Worm (Caenorhabditis elegans) whole organism, L4 larva: ENCODE measurements around the gene pes-4.
A peak's percentile ranks its signal among the peaks of the same experiment; 100 is the strongest.

Experiments used
- F10B5.3 ChIP-seq: sonication (generic microtip); optimal IDR thresholded peaks from 2 replicates; lab custom pipeline; 2016; ENCODE audit warnings: mild to moderate bottlenecking, missing genetic modification characterization, missing compliant biosample characterization
- R02D3.7 ChIP-seq: fragments of 150-350 bp; sonication (generic microtip); optimal IDR thresholded peaks from 3 replicates; lab custom pipeline; 2014; ENCODE audit warnings: missing biosample characterization, missing genetic modification characterization
- T26A8.4 ChIP-seq: fragments of 200-800 bp; sonication (Bioruptor generic); IDR thresholded peaks from 2 replicates; pipeline ENCODE4 v1.3.6; 2022; ENCODE audit warnings: missing genetic modification characterization, missing compliant biosample characterization
- Y5F2A.4 ChIP-seq: fragments of 200-800 bp; sonication (Bioruptor generic); optimal IDR thresholded peaks from 2 replicates; lab custom pipeline; 2018; ENCODE audit warnings: mild to moderate bottlenecking, missing genetic modification characterization, missing compliant biosample characterization
- ZK546.5 ChIP-seq, 2 experiments: sonication (generic microtip); optimal IDR thresholded peaks; 2 replicates each; lab custom pipeline; 2017; ENCODE audit warnings: missing biosample characterization in 2 of 2, missing genetic modification characterization in 2 of 2
- aha-1 ChIP-seq: fragments of 150-350 bp; peaks from one replicate; lab custom pipeline; 2014; ENCODE audit warnings: missing biosample characterization, missing genetic modification characterization
- ceh-28 ChIP-seq: fragments of 150-350 bp; optimal IDR thresholded peaks from 2 replicates; lab custom pipeline; 2014; ENCODE audit warnings: missing biosample characterization, missing genetic modification reagents, missing genetic modification characterization
- ceh-82 ChIP-seq: sonication (generic microtip); optimal IDR thresholded peaks from 2 replicates; lab custom pipeline; 2017; ENCODE audit warnings: missing biosample characterization, missing genetic modification characterization
- daf-12 ChIP-seq: fragments of 150-350 bp; optimal IDR thresholded peaks from 2 replicates; lab custom pipeline; 2014; ENCODE audit warnings: missing biosample characterization, missing genetic modification reagents, missing genetic modification characterization
- daf-16 ChIP-seq, 3 experiments: sonication (generic microtip); optimal IDR thresholded peaks; 2 replicates each; lab custom pipeline; 2016 to 2017; ENCODE audit warnings: missing genetic modification characterization in 3 of 3, missing genetic modification reagents in 3 of 3, mild to moderate bottlenecking in 2 of 3, missing compliant biosample characterization in 2 of 3, missing biosample characterization in 1 of 3, moderate library complexity in 1 of 3
- daf-19 ChIP-seq: fragments of 200-800 bp; sonication (Bioruptor generic); conservative IDR thresholded peaks from 2 replicates; pipeline ENCODE4 v1.3.6; 2022; ENCODE audit warnings: missing genetic modification characterization, missing compliant biosample characterization
- dmd-6 ChIP-seq: fragments of 200-800 bp; sonication (Bioruptor generic); IDR thresholded peaks from 2 replicates; pipeline ENCODE4 v1.3.6; 2022; ENCODE audit warnings: missing genetic modification reagents, missing genetic modification characterization, missing compliant biosample characterization
- dmd-9 ChIP-seq: fragments of 200-800 bp; sonication (Bioruptor generic); IDR thresholded peaks from 2 replicates; pipeline ENCODE4 v1.3.6; 2022; ENCODE audit warnings: missing genetic modification reagents, missing genetic modification characterization, missing compliant biosample characterization
- dpl-1 ChIP-seq: fragments of 150-350 bp; optimal IDR thresholded peaks from 2 replicates; lab custom pipeline; 2014; ENCODE audit warnings: missing biosample characterization, missing genetic modification reagents, missing genetic modification characterization
- dve-1 ChIP-seq: sonication (generic microtip); optimal IDR thresholded peaks from 2 replicates; lab custom pipeline; 2017; ENCODE audit warnings: antibody characterized with exemption, mild to moderate bottlenecking, missing genetic modification characterization, missing compliant biosample characterization; ENCODE audit not compliant: insufficient read depth
- hlh-11 ChIP-seq: fragments of 200-800 bp; sonication (Bioruptor generic); optimal IDR thresholded peaks from 2 replicates; lab custom pipeline; 2018; ENCODE audit warnings: mild to moderate bottlenecking, missing genetic modification characterization, missing compliant biosample characterization
- hlh-30 ChIP-seq: sonication (generic microtip); optimal IDR thresholded peaks from 2 replicates; lab custom pipeline; 2017; ENCODE audit warnings: antibody characterized with exemption, mild to moderate bottlenecking, missing genetic modification characterization, missing compliant biosample characterization; ENCODE audit not compliant: insufficient read depth
- hmg-1.1 ChIP-seq: fragments of 200-800 bp; sonication (Bioruptor generic); IDR thresholded peaks from 2 replicates; pipeline ENCODE4 v1.3.6; 2022; ENCODE audit warnings: missing genetic modification reagents, missing genetic modification characterization, missing compliant biosample characterization
- jun-1 ChIP-seq: fragments of 150-350 bp; optimal IDR thresholded peaks from 2 replicates; lab custom pipeline; 2014; ENCODE audit warnings: missing biosample characterization, missing genetic modification reagents, missing genetic modification characterization
- lin-1 ChIP-seq: fragments of 200-800 bp; sonication (Bioruptor generic); IDR thresholded peaks from 2 replicates; pipeline ENCODE4 v1.3.6; 2022; ENCODE audit warnings: missing genetic modification reagents, missing genetic modification characterization, missing compliant biosample characterization
- lin-15B ChIP-seq: fragments of 150-350 bp; sonication (generic microtip); optimal IDR thresholded peaks from 3 replicates; lab custom pipeline; 2014; ENCODE audit warnings: missing biosample characterization, missing genetic modification characterization
- lin-29 ChIP-seq: fragments of 200-800 bp; sonication (Bioruptor generic); IDR thresholded peaks from 2 replicates; pipeline ENCODE4 v1.3.6; 2022; ENCODE audit warnings: missing genetic modification reagents, missing genetic modification characterization, missing compliant biosample characterization
- lsy-2 ChIP-seq, 2 experiments: fragments of 150-350 bp in 1 of 2; sonication (generic microtip) in 1 of 2; optimal IDR thresholded peaks; 2 replicates each; lab custom pipeline; 2014 to 2017; ENCODE audit warnings: missing biosample characterization in 2 of 2, missing genetic modification characterization in 2 of 2
- mdl-1 ChIP-seq, 2 experiments: fragments of 150-350 bp in 1 of 2; sonication (generic microtip) in 1 of 2; optimal IDR thresholded peaks; 2 replicates each; lab custom pipeline; 2014 to 2017; ENCODE audit warnings: missing biosample characterization in 2 of 2, missing genetic modification characterization in 2 of 2
- mep-1 ChIP-seq: fragments of 150-350 bp; sonication (generic microtip); optimal IDR thresholded peaks from 3 replicates; lab custom pipeline; 2014; ENCODE audit warnings: missing biosample characterization, missing genetic modification characterization
- mes-2 ChIP-seq: sonication (generic microtip); optimal IDR thresholded peaks from 2 replicates; lab custom pipeline; 2016; ENCODE audit warnings: missing genotype, mild to moderate bottlenecking, missing genetic modification characterization, missing compliant biosample characterization; ENCODE audit not compliant: poor library complexity, severe bottlenecking
- mxl-3 ChIP-seq: fragments of 200-800 bp; sonication (Bioruptor generic); optimal IDR thresholded peaks from 2 replicates; lab custom pipeline; 2018; ENCODE audit warnings: mild to moderate bottlenecking, missing genetic modification characterization, missing compliant biosample characterization
- nhr-10 ChIP-seq: fragments of 150-350 bp; optimal IDR thresholded peaks from 2 replicates; lab custom pipeline; 2014; ENCODE audit warnings: missing biosample characterization, missing genetic modification characterization
- nhr-28 ChIP-seq: fragments of 150-350 bp; optimal IDR thresholded peaks from 2 replicates; lab custom pipeline; 2014; ENCODE audit warnings: missing biosample characterization, missing genetic modification characterization
- nhr-6 ChIP-seq: fragments of 150-350 bp; optimal IDR thresholded peaks from 2 replicates; lab custom pipeline; 2014; ENCODE audit warnings: missing biosample characterization, missing genetic modification characterization
- nhr-77 ChIP-seq: fragments of 150-350 bp; optimal IDR thresholded peaks from 2 replicates; lab custom pipeline; 2014; ENCODE audit warnings: missing biosample characterization, missing genetic modification characterization
- pha-4 ChIP-seq, 2 experiments: fragments of 150-350 bp in 1 of 2; fragments of 200-800 bp in 1 of 2; sonication (Bioruptor generic) in 1 of 2; IDR thresholded peaks in 1 of 2; optimal IDR thresholded peaks in 1 of 2; 2 replicates each; pipeline versions ENCODE4 v1.3.6 to Lab custom; 2014 to 2022; ENCODE audit warnings: missing genetic modification characterization in 2 of 2, missing genetic modification reagents in 2 of 2, missing biosample characterization in 1 of 2, missing compliant biosample characterization in 1 of 2
- pqm-1 ChIP-seq: sonication (generic microtip); optimal IDR thresholded peaks from 2 replicates; lab custom pipeline; 2017; ENCODE audit warnings: missing biosample characterization, missing genetic modification characterization
- saeg-2 ChIP-seq: fragments of 200-800 bp; sonication (Bioruptor generic); IDR thresholded peaks from 2 replicates; pipeline ENCODE4 v1.3.6; 2022; ENCODE audit warnings: missing genetic modification reagents, missing genetic modification characterization, missing compliant biosample characterization
- set-16 ChIP-seq: fragments of 200-800 bp; sonication (Bioruptor generic); IDR thresholded peaks from 2 replicates; pipeline ENCODE4 v1.3.6; 2022; ENCODE audit warnings: missing genetic modification reagents, missing genetic modification characterization, missing compliant biosample characterization
- skn-1 ChIP-seq: fragments of 150-350 bp; optimal IDR thresholded peaks from 2 replicates; lab custom pipeline; 2014; ENCODE audit warnings: missing biosample characterization, missing genetic modification characterization
- spr-3 ChIP-seq: fragments of 200-800 bp; sonication (Bioruptor generic); optimal IDR thresholded peaks from 2 replicates; lab custom pipeline; 2018; ENCODE audit warnings: mild to moderate bottlenecking, missing genetic modification characterization, missing compliant biosample characterization
- tag-97 ChIP-seq: fragments of 200-800 bp; sonication (Bioruptor generic); IDR thresholded peaks from 2 replicates; pipeline ENCODE4 v1.3.6; 2022; ENCODE audit warnings: missing genetic modification characterization, missing compliant biosample characterization
- unc-130 ChIP-seq: sonication (generic microtip); optimal IDR thresholded peaks from 2 replicates; lab custom pipeline; 2016; ENCODE audit warnings: missing genetic modification reagents, missing genetic modification characterization, missing compliant biosample characterization
- unc-39 ChIP-seq: sonication (generic microtip); optimal IDR thresholded peaks from 2 replicates; lab custom pipeline; 2017; ENCODE audit warnings: missing biosample characterization, missing genetic modification characterization
- zag-1 ChIP-seq: fragments of 150-350 bp; optimal IDR thresholded peaks from 2 replicates; lab custom pipeline; 2014; ENCODE audit warnings: missing biosample characterization, missing genetic modification characterization
- zfp-3 ChIP-seq: fragments of 200-800 bp; sonication (Bioruptor generic); conservative IDR thresholded peaks from 2 replicates; pipeline ENCODE4 v1.3.6; 2022; ENCODE audit warnings: missing genetic modification reagents, missing genetic modification characterization, missing compliant biosample characterization

The pes-4 gene

ce11 chrIII:1226256-1226655 lies 3.8 kb downstream of the pes-4 start (continued):
- TF ChIP-seq jun-1 (tag; lab: Kevin White, UChicago) (no peak), nhr-6 (tag; lab: Kevin White, UChicago) (peak; percentile 61), pqm-1 (tag; lab: Kevin White, UChicago) (peak; percentile 46), hlh-11 (peak; percentile 21), unc-39 (tag; lab: Kevin White, UChicago) (no peak), zfp-3 (GFP tag; lab: Robert Waterston, UW) (no peak), mes-2 (tag; lab: Kevin White, UChicago) (peak; percentile 0), tag-97 (GFP tag; lab: Robert Waterston, UW) (no peak), saeg-2 (GFP tag; lab: Robert Waterston, UW) (no peak), T26A8.4 (GFP tag; lab: Robert Waterston, UW) (no peak), ZK546.5 (tag; optimal IDR thresholded peaks at IDR 0.05; lab: Kevin White, UChicago) (no peak)

DNA sequence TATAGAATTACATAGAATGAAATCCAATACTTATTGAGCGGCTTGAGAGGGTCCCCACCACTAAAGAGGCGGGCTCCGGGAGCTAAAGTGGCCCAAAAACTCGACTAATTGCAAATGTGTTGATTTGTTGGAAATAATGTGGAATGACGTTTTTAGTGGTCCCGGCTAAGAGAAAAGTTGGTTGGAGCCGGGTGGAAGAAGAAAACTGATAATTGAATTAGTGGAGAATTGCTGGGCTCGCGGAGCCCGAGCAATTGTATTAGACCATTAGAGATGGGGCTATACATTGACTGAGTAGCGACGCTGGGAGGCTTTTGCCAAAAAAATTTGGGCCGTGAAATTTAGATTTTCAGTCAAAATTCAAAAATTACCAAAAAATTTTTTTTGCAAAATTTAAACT lies 4.5 kb downstream of the pes-4 start:
- TF ChIP-seq F10B5.3 (no peak), lin-15B (tag; lab: Kevin White, UChicago) (no peak), lin-29 (no peak), lsy-2 (tag; optimal IDR thresholded peaks at IDR 0.05; lab: Kevin White, UChicago) (no peak), ceh-82 (no peak), mep-1 (tag; lab: Kevin White, UChicago) (no peak), ceh-28 (no peak), daf-19 (GFP tag; lab: Robert Waterston, UW) (no peak), unc-130 (no peak), hmg-1.1 (no peak), dpl-1 (GFP tag; lab: Kevin White, UChicago) (no peak), dmd-9 (no peak), lin-1 (GFP tag; lab: Robert Waterston, UW) (no peak)

DNA sequence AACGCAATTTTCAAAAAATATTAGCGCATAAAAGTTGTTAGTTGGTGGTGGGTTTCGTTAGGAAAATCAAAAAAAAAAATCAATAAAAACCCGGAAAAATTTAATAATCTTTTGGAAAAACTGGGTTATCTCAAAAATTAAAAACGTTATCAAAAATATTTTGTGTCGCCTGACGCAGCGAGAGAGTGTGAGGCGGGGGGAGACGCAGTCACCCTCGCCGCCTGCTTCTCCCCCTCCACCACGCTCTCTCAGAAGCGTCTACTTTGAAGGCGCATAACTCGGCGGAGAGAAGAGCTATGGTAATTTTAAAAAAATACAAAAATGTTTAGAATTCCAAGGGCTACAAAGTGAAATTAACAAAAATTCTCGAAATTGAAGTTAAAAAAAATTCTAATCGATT lies 5.0 kb downstream of the pes-4 start:
- TF ChIP-seq set-16 (GFP tag; lab: Robert Waterston, UW) = peak; percentile 49; the same call in 1 of the 2 replicates
- TF ChIP-seq zfp-3 (GFP tag; lab: Robert Waterston, UW) = no peak
- no peak for TF ChIP-seq daf-12
- no peak for TF ChIP-seq Y5F2A.4
- no peak for TF ChIP-seq spr-3 (GFP tag; lab: Kevin White, UChicago)
- TF ChIP-seq, all 104 proteins: peak for 1

DNA sequence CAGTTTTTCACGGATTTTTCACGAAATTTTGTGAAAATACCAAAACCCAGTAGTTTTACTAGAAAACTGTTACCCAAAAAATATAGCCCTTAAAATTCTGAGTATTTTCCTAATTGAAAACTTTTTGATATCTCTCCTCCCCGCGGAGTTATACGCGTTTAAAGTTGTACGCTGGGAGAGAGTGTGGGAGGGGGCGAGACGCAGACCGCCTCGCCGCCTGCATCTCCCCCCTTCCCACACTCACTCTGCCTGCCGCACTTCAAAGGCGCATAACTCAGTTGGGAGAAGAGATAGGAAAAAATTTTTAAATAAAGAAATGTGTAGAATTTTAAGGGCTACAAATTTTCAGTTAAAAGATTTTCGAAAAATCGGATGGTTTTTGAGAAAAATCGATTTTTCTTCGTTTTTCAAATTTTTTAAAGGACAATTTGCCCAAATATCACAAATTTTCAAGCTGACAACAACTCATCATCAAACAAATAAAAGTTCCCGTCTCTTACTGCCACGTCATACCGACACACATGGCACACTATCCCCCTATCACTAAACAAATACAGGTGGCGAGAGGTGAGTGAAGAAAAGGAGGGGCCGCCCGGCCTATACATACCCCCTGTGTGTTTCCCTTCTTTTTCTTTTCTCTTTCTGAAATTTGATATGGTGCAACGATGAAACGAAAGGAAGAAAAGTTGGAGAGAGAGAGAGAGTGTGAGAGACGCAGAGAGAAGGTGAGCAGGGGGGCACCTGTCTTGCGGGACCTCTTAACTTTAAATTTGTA lies 6.6 kb downstream of the pes-4 start:
- TF ChIP-seq nhr-10 (tag; lab: Kevin White, UChicago) (no peak), nhr-28 (tag; lab: Kevin White, UChicago) (peak; percentile 53), daf-16 (GFP tag; optimal IDR thresholded peaks at IDR 0.05; lab: Kevin White, UChicago) (no peak), daf-16 (tag; optimal IDR thresholded peaks at IDR 0.05; lab: Kevin White, UChicago) (peak; percentile 50), nhr-6 (tag; lab: Kevin White, UChicago) (peak; percentile 43), mep-1 (tag; lab: Kevin White, UChicago) (peak; percentile 46), pqm-1 (tag; lab: Kevin White, UChicago) (peak; percentile 32), mes-2 (tag; lab: Kevin White, UChicago) (peak; percentile 69), dve-1 (peak; percentile 47), hlh-11 (peak; percentile 54), set-16 (GFP tag; lab: Robert Waterston, UW) (0 out of 2 replicates have a peak, but pooled peaks have one; percentile 27), tag-97 (GFP tag; lab: Robert Waterston, UW) (no peak), hmg-1.1 (no peak), zag-1 (tag; lab: Kevin White, UChicago) (no peak), pha-4 (GFP tag; IDR thresholded peaks at IDR 0.05; lab: Robert Waterston, UW) (peak; percentile 32; the same call in 1 of the 2 replicates), pha-4 (tag; optimal IDR thresholded peaks at IDR 0.05; lab: Kevin White, UChicago) (peak; percentile 97), R02D3.7 (tag; lab: Kevin White, UChicago) (no peak), mxl-3 (GFP tag; lab: Kevin White, UChicago) (peak; percentile 48), lsy-2 (tag; optimal IDR thresholded peaks at IDR 0.05; lab: Kevin White, UChicago) (peak in 1 of 2 experiments; percentile 31), skn-1 (tag; lab: Kevin White, UChicago) (no peak), mdl-1 (tag; optimal IDR thresholded peaks at IDR 0.05; lab: Kevin White, UChicago) (peak in 1 of 2 experiments; percentile 42), nhr-77 (tag; lab: Kevin White, UChicago) (peak; percentile 41), aha-1 (tag; lab: Kevin White, UChicago) (peak; percentile 83), dmd-9 (no peak), hlh-30 (tag; lab: Kevin White, UChicago) (peak; percentile 4), dmd-6 (GFP tag; lab: Robert Waterston, UW) (no peak)
